4 fruit fly cellular contexts compared by ENCODE assay signal in genomic region chr2L:2734946-2735345, dm6.
A peak's percentile ranks its signal among the peaks of the same experiment; 100 is the strongest.
TF ChIP-seq lines count a peak whose summit lies in the region.

No protein-coding gene starts in this region.

- TF ChIP-seq CTCF in whole organism, embryonic (GFP tag; optimal IDR thresholded peaks at IDR 0.05; lab: Kevin White, UChicago), result no peak

TF ChIP-seq in whole organism, adult, 20 proteins besides CTCF, POLR2A, EP300 and RAD21:
- TF ChIP-seq tj (GFP tag; optimal IDR thresholded peaks at IDR 0.05; lab: Kevin White, UChicago) (no peak), CG7045 (GFP tag; optimal IDR thresholded peaks at IDR 0.05; lab: Kevin White, UChicago) (no peak), bab1 (GFP tag; optimal IDR thresholded peaks at IDR 0.05; lab: Kevin White, UChicago) (no peak), CG1620 (GFP tag; optimal IDR thresholded peaks at IDR 0.05; lab: Kevin White, UChicago) (peak; percentile 11), kay (GFP tag; lab: Kevin White, UChicago; ENCODE audit: borderline replicate concordance) (no peak), Crg-1 (GFP tag; optimal IDR thresholded peaks at IDR 0.05; lab: Kevin White, UChicago) (no peak), pad (GFP tag; optimal IDR thresholded peaks at IDR 0.05; lab: Kevin White, UChicago) (no peak), Clk (GFP tag; optimal IDR thresholded peaks at IDR 0.05; lab: Kevin White, UChicago) (no peak), CG14711 (tag; optimal IDR thresholded peaks at IDR 0.05; lab: Kevin White, UChicago) (no peak), toe (GFP tag; optimal IDR thresholded peaks at IDR 0.05; lab: Kevin White, UChicago) (no peak), CG12768 (GFP tag; optimal IDR thresholded peaks at IDR 0.05; lab: Kevin White, UChicago) (peak; percentile 0), CG5204 (GFP tag; optimal IDR thresholded peaks at IDR 0.05; lab: Kevin White, UChicago) (no peak), CG7101 (tag; optimal IDR thresholded peaks at IDR 0.05; lab: Kevin White, UChicago) (no peak), CG33017 (tag; optimal IDR thresholded peaks at IDR 0.05; lab: Kevin White, UChicago) (no peak), Hr96 (GFP tag; optimal IDR thresholded peaks at IDR 0.05; lab: Kevin White, UChicago) (no peak)

TF ChIP-seq in whole organism, embryonic, 481 proteins besides CTCF, POLR2A, EP300 and RAD21 (continues in another document):
- TF ChIP-seq Antp (GFP tag; optimal IDR thresholded peaks at IDR 0.05; lab: Kevin White, UChicago), result peak; percentile 11
- peak; percentile 35 for TF ChIP-seq HLH54F (GFP tag; optimal IDR thresholded peaks at IDR 0.05; lab: Kevin White, UChicago)
- TF ChIP-seq pho (GFP tag; optimal IDR thresholded peaks at IDR 0.05; lab: Kevin White, UChicago), result peak; percentile 44
- TF ChIP-seq CG10147 (GFP tag; optimal IDR thresholded peaks at IDR 0.05; lab: Kevin White, UChicago), result peak; percentile 37
- peak; percentile 36 for TF ChIP-seq Dip3 (GFP tag; optimal IDR thresholded peaks at IDR 0.05; lab: Kevin White, UChicago)
- TF ChIP-seq CHES-1-like (GFP tag; optimal IDR thresholded peaks at IDR 0.05; lab: Kevin White, UChicago), result peak; percentile 12
- TF ChIP-seq CG30403 (GFP tag; optimal IDR thresholded peaks at IDR 0.05; lab: Kevin White, UChicago), result peak; percentile 7
- TF ChIP-seq slbo (GFP tag; IDR thresholded peaks at IDR 0.05; lab: Robert Waterston, UW), result peak; percentile 32; the same call in 1 of the 2 replicates
- TF ChIP-seq nerfin-2 (GFP tag; IDR thresholded peaks at IDR 0.05; lab: Robert Waterston, UW; ENCODE audit: partially characterized antibody), result no peak
- 0 out of 3 replicates have a peak, but pooled peaks have one; percentile 23 for TF ChIP-seq C15 (GFP tag; IDR thresholded peaks at IDR 0.05; lab: Robert Waterston, UW)
- peak; percentile 11 for TF ChIP-seq CG13624 (GFP tag; optimal IDR thresholded peaks at IDR 0.05; lab: Kevin White, UChicago)
- peak; percentile 17 for TF ChIP-seq CG18619 (GFP tag; optimal IDR thresholded peaks at IDR 0.05; lab: Kevin White, UChicago)
- TF ChIP-seq al (GFP tag; IDR thresholded peaks at IDR 0.05; lab: Robert Waterston, UW), result peak; percentile 56; the same call in 1 of the 2 replicates
- TF ChIP-seq Med (GFP tag; lab: Kevin White, UChicago), result peak; percentile 79
- peak; percentile 21 for TF ChIP-seq CG7786 (GFP tag; optimal IDR thresholded peaks at IDR 0.05; lab: Kevin White, UChicago)
- TF ChIP-seq YL-1 (GFP tag; optimal IDR thresholded peaks at IDR 0.05; lab: Kevin White, UChicago), result no peak
- peak; percentile 12 for TF ChIP-seq luna (GFP tag; optimal IDR thresholded peaks at IDR 0.05; lab: Kevin White, UChicago)
- no peak for TF ChIP-seq Lpt (GFP tag; optimal IDR thresholded peaks at IDR 0.05; lab: Kevin White, UChicago)
- no peak for TF ChIP-seq CG18011 (GFP tag; optimal IDR thresholded peaks at IDR 0.05; lab: Kevin White, UChicago)
- TF ChIP-seq sisA (GFP tag; IDR thresholded peaks at IDR 0.05; lab: Robert Waterston, UW), result 0 out of 2 replicates have a peak, but pooled peaks have one; percentile 7
- TF ChIP-seq Abd-B (GFP tag; optimal IDR thresholded peaks at IDR 0.05; lab: Kevin White, UChicago), result no peak
- TF ChIP-seq CG6689 (GFP tag; IDR thresholded peaks at IDR 0.05; lab: Robert Waterston, UW), result 0 out of 2 replicates have a peak, but pooled peaks have one; percentile 11
- 0 out of 3 replicates have a peak, but pooled peaks have one; percentile 27 for TF ChIP-seq CG7357 (GFP tag; IDR thresholded peaks at IDR 0.05; lab: Robert Waterston, UW)
- TF ChIP-seq klu (GFP tag; IDR thresholded peaks at IDR 0.05; lab: Robert Waterston, UW), result 0 out of 2 replicates have a peak, but pooled peaks have one; percentile 29

TF ChIP-seq in whole organism, prepupa, 60 proteins besides CTCF, POLR2A, EP300 and RAD21 (continues in another document):
- TF ChIP-seq CG9139 (GFP tag; optimal IDR thresholded peaks at IDR 0.05; lab: Kevin White, UChicago) (no peak), fd85E (GFP tag; optimal IDR thresholded peaks at IDR 0.05; lab: Kevin White, UChicago) (no peak), dac (GFP tag; optimal IDR thresholded peaks at IDR 0.05; lab: Kevin White, UChicago) (no peak), CG10669 (GFP tag; optimal IDR thresholded peaks at IDR 0.05; lab: Kevin White, UChicago) (peak; percentile 30), CG6163 (GFP tag; IDR thresholded peaks at IDR 0.05; lab: Robert Waterston, UW) (no peak), fkh (GFP tag; optimal IDR thresholded peaks at IDR 0.05; lab: Kevin White, UChicago) (no peak), Sox15 (GFP tag; optimal IDR thresholded peaks at IDR 0.05; lab: Kevin White, UChicago) (no peak), CG6808 (GFP tag; optimal IDR thresholded peaks at IDR 0.05; lab: Kevin White, UChicago) (no peak), CG3919 (GFP tag; optimal IDR thresholded peaks at IDR 0.05; lab: Kevin White, UChicago) (peak; percentile 5), cyc (GFP tag; optimal IDR thresholded peaks at IDR 0.05; lab: Kevin White, UChicago) (no peak), CG6792 (GFP tag; optimal IDR thresholded peaks at IDR 0.05; lab: Kevin White, UChicago) (no peak), CG34406 (GFP tag; optimal IDR thresholded peaks at IDR 0.05; lab: Kevin White, UChicago) (no peak), vri (GFP tag; optimal IDR thresholded peaks at IDR 0.05; lab: Kevin White, UChicago) (no peak), OdsH (GFP tag; optimal IDR thresholded peaks at IDR 0.05; lab: Kevin White, UChicago) (no peak), svp (GFP tag; lab: Kevin White, UChicago) (no peak), topi (GFP tag; optimal IDR thresholded peaks at IDR 0.05; lab: Kevin White, UChicago) (no peak), Blimp-1 (GFP tag; optimal IDR thresholded peaks at IDR 0.05; lab: Kevin White, UChicago) (no peak), CG16779 (tag; optimal IDR thresholded peaks at IDR 0.05; lab: Kevin White, UChicago) (no peak), lz (GFP tag; optimal IDR thresholded peaks at IDR 0.05; lab: Kevin White, UChicago) (no peak), ss (GFP tag; optimal IDR thresholded peaks at IDR 0.05; lab: Kevin White, UChicago) (no peak), Ets96B (tag; optimal IDR thresholded peaks at IDR 0.05; lab: Kevin White, UChicago) (no peak), Smox (GFP tag; optimal IDR thresholded peaks at IDR 0.05; lab: Kevin White, UChicago) (no peak), CG3032 (tag; optimal IDR thresholded peaks at IDR 0.05; lab: Kevin White, UChicago) (no peak), CG10631 (GFP tag; optimal IDR thresholded peaks at IDR 0.05; lab: Kevin White, UChicago) (peak; percentile 40), spab (GFP tag; optimal IDR thresholded peaks at IDR 0.05; lab: Kevin White, UChicago) (peak; percentile 3), Hr39 (GFP tag; optimal IDR thresholded peaks at IDR 0.05; lab: Kevin White, UChicago) (no peak), CG1621 (tag; optimal IDR thresholded peaks at IDR 0.05; lab: Kevin White, UChicago) (peak; percentile 11), Met (GFP tag; optimal IDR thresholded peaks at IDR 0.05; lab: Kevin White, UChicago) (no peak), Ets21C (GFP tag; optimal IDR thresholded peaks at IDR 0.05; lab: Kevin White, UChicago) (no peak), eg (GFP tag; IDR thresholded peaks at IDR 0.05; lab: Robert Waterston, UW) (no peak)

TF ChIP-seq in whole organism, pupa, 21 proteins besides CTCF, POLR2A, EP300 and RAD21:
- TF ChIP-seq CG9948 (tag; optimal IDR thresholded peaks at IDR 0.05; lab: Kevin White, UChicago) (peak; percentile 23), CG4496 (GFP tag; IDR thresholded peaks at IDR 0.05; lab: Robert Waterston, UW) (0 out of 3 replicates have a peak, but pooled peaks have one; percentile 14), CG8159 (tag; optimal IDR thresholded peaks at IDR 0.05; lab: Kevin White, UChicago) (peak; percentile 32), CG15710 (tag; optimal IDR thresholded peaks at IDR 0.05; lab: Kevin White, UChicago) (peak; percentile 19), CG14655 (GFP tag; optimal IDR thresholded peaks at IDR 0.05; lab: Kevin White, UChicago) (peak; percentile 24), Pif1A (GFP tag; optimal IDR thresholded peaks at IDR 0.05; lab: Kevin White, UChicago) (no peak), CG34367 (tag; optimal IDR thresholded peaks at IDR 0.05; lab: Kevin White, UChicago) (no peak)
